Worm (Caenorhabditis elegans): ENCODE measurements around the gene henn-1.

Gene henn-1

ce11 chrIII:8279567-8279966, 47.1 kb downstream of the henn-1 start:
- TF ChIP-seq elt-1 (tag; optimal IDR thresholded peaks at IDR 0.05; ENCODE audit: borderline replicate concordance, insufficient read depth) (peak; percentile 96), ceh-39 (tag; optimal IDR thresholded peaks at IDR 0.05) (no peak), unc-39 (tag; optimal IDR thresholded peaks at IDR 0.05) (no peak), pha-4 (tag; optimal IDR thresholded peaks at IDR 0.05) (no peak), ces-1 (GFP tag; optimal IDR thresholded peaks at IDR 0.05) (peak; percentile 74), ceh-43 (GFP tag; optimal IDR thresholded peaks at IDR 0.05) (no peak), nhr-2 (tag; optimal IDR thresholded peaks at IDR 0.05) (peak; percentile 75), nhr-12 (tag; optimal IDR thresholded peaks at IDR 0.05) (no peak)

ce11 chrIII:8280352-8280751, 47.9 kb downstream of the henn-1 start:
- no peak for TF ChIP-seq tbx-8 (GFP tag; optimal IDR thresholded peaks at IDR 0.05)
- no peak for TF ChIP-seq ztf-11 (tag; optimal IDR thresholded peaks at IDR 0.05)
- TF ChIP-seq ces-1 (GFP tag; optimal IDR thresholded peaks at IDR 0.05), result no peak

- TF ChIP-seq lsy-2 (tag; optimal IDR thresholded peaks at IDR 0.05) (no peak), mab-5 (tag; optimal IDR thresholded peaks at IDR 0.05) (no peak), blmp-1 (tag; optimal IDR thresholded peaks at IDR 0.05) (no peak), unc-62 (GFP tag; optimal IDR thresholded peaks at IDR 0.05) (no peak), nhr-12 (tag; optimal IDR thresholded peaks at IDR 0.05) (no peak), lin-13 (tag; optimal IDR thresholded peaks at IDR 0.05) (no peak), bed-3 (GFP tag; optimal IDR thresholded peaks at IDR 0.05) (no peak), nhr-2 (tag; optimal IDR thresholded peaks at IDR 0.05) (peak; percentile 4)
These were observed 48.9 kb downstream of the henn-1 start for ce11 chrIII:8281310-8281709.

ce11 chrIII:8283525-8283924, 51.1 kb downstream of the henn-1 start:
- TF ChIP-seq nhr-76 (tag; optimal IDR thresholded peaks at IDR 0.05) (no peak), flh-1 (GFP tag; optimal IDR thresholded peaks at IDR 0.05) (no peak), elt-3 (tag; optimal IDR thresholded peaks at IDR 0.05) (no peak), nhr-2 (tag; optimal IDR thresholded peaks at IDR 0.05) (peak; percentile 21), nhr-12 (tag; optimal IDR thresholded peaks at IDR 0.05) (no peak), tbx-8 (GFP tag; optimal IDR thresholded peaks at IDR 0.05) (no peak), hlh-1 (tag; optimal IDR thresholded peaks at IDR 0.05) (peak; percentile 5), elt-1 (tag; optimal IDR thresholded peaks at IDR 0.05; ENCODE audit: borderline replicate concordance, insufficient read depth) (no peak), unc-62 (GFP tag; optimal IDR thresholded peaks at IDR 0.05) (no peak), snpc-4 (tag; optimal IDR thresholded peaks at IDR 0.05) (no peak), pha-4 (tag; optimal IDR thresholded peaks at IDR 0.05) (no peak), ceh-83 (GFP tag; optimal IDR thresholded peaks at IDR 0.05) (no peak), sem-2 (GFP tag; optimal IDR thresholded peaks at IDR 0.05) (no peak), nhr-28 (tag; optimal IDR thresholded peaks at IDR 0.05) (no peak), ces-1 (GFP tag; optimal IDR thresholded peaks at IDR 0.05) (no peak), zip-8 (tag; optimal IDR thresholded peaks at IDR 0.05) (peak; percentile 35), nhr-237 (tag; optimal IDR thresholded peaks at IDR 0.05) (no peak), mls-2 (tag; optimal IDR thresholded peaks at IDR 0.05) (no peak), lin-32 (GFP tag; optimal IDR thresholded peaks at IDR 0.05) (no peak), cnd-1 (tag; optimal IDR thresholded peaks at IDR 0.05) (no peak)
